Worm (Caenorhabditis elegans): Measurements from ENCODE around the gene srbc-20.

DNA sequence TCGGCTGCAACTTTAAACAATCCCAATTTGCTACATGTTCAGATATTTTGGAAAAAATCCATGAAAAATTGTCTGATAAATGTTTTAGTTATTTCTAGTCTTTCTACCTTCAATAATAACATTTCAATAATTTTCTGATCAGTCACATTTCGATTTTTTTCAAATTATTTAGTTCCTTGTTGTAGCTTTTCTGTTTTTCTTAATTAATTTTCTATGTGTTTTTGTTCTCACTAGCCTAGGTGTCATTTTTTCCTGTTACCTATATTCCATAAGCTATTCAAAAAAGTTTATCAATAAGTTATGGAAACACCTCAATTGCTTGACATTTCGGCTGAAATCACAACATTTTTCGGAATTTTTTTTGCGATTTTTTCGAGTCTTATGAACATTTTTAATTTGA, 6.4 kb downstream of the srbc-20 start, which contains the start of gene srbc-23:
- TF ChIP-seq ama-1 (optimal IDR thresholded peaks at IDR 0.05) (no peak), nhr-47 (tag; optimal IDR thresholded peaks at IDR 0.05) (no peak), tbx-2 (tag; optimal IDR thresholded peaks at IDR 0.05) (no peak), fkh-8 (tag; optimal IDR thresholded peaks at IDR 0.05) (no peak), lsy-2 (tag; optimal IDR thresholded peaks at IDR 0.05) (no peak)
